Worm (Caenorhabditis elegans) whole organism, L3 larva: Measurements from ENCODE around the gene sdz-37.

ENCODE experiments used
- ZK546.5 ChIP-seq: sonication (generic microtip); optimal IDR thresholded peaks from 2 replicates; lab custom pipeline; 2017; ENCODE audit warnings: missing biosample characterization, missing genetic modification characterization
- aly-2 ChIP-seq: fragments of 150-350 bp; optimal IDR thresholded peaks from 2 replicates; lab custom pipeline; 2014; ENCODE audit warnings: missing biosample characterization, missing genetic modification characterization
- ama-1 ChIP-seq: fragments of 150-350 bp; optimal IDR thresholded peaks from 2 replicates; lab custom pipeline; 2018
- ceh-82 ChIP-seq: fragments of 150-350 bp; optimal IDR thresholded peaks from 2 replicates; lab custom pipeline; 2014; ENCODE audit warnings: missing biosample characterization, missing genetic modification characterization
- egl-27 ChIP-seq: sonication (generic microtip); optimal IDR thresholded peaks from 4 replicates; lab custom pipeline; 2017; ENCODE audit warnings: missing biosample characterization, missing genetic modification reagents, missing genetic modification characterization
- elt-3 ChIP-seq, 3 experiments: fragments of 150-350 bp in 1 of 3; sonication (generic microtip) in 2 of 3; optimal IDR thresholded peaks; 2 replicates in 2 of 3; 4 replicates in 1 of 3; lab custom pipeline; 2014 to 2017; ENCODE audit warnings: missing biosample characterization in 3 of 3, missing genetic modification characterization in 3 of 3
- hmg-11 ChIP-seq: sonication (generic microtip); optimal IDR thresholded peaks from 2 replicates; lab custom pipeline; 2016; ENCODE audit warnings: missing genetic modification characterization, missing compliant biosample characterization
- jun-1 ChIP-seq: fragments of 150-350 bp; optimal IDR thresholded peaks from 2 replicates; lab custom pipeline; 2014; ENCODE audit warnings: missing biosample characterization, missing genetic modification reagents, missing genetic modification characterization
- lin-15B ChIP-seq: fragments of 150-350 bp; optimal IDR thresholded peaks from 2 replicates; lab custom pipeline; 2014; ENCODE audit warnings: missing biosample characterization, missing genetic modification characterization
- lin-39 ChIP-seq: fragments of 150-350 bp; optimal IDR thresholded peaks from 2 replicates; lab custom pipeline; 2018; ENCODE audit warnings: missing biosample characterization, missing genetic modification reagents, missing genetic modification characterization
- nhr-237 ChIP-seq: fragments of 150-350 bp; optimal IDR thresholded peaks from 2 replicates; lab custom pipeline; 2014; ENCODE audit warnings: missing biosample characterization, missing genetic modification characterization
- nhr-77 ChIP-seq: fragments of 150-350 bp; optimal IDR thresholded peaks from 2 replicates; lab custom pipeline; 2014; ENCODE audit warnings: missing biosample characterization, missing genetic modification characterization
- pqm-1 ChIP-seq: fragments of 150-350 bp; optimal IDR thresholded peaks from 2 replicates; lab custom pipeline; 2017; ENCODE audit warnings: missing biosample characterization, missing genetic modification characterization, inconsistent platforms
- snpc-4 ChIP-seq: fragments of 150-350 bp; optimal IDR thresholded peaks from 2 replicates; lab custom pipeline; 2014; ENCODE audit warnings: missing biosample characterization, missing genetic modification characterization

DNA sequence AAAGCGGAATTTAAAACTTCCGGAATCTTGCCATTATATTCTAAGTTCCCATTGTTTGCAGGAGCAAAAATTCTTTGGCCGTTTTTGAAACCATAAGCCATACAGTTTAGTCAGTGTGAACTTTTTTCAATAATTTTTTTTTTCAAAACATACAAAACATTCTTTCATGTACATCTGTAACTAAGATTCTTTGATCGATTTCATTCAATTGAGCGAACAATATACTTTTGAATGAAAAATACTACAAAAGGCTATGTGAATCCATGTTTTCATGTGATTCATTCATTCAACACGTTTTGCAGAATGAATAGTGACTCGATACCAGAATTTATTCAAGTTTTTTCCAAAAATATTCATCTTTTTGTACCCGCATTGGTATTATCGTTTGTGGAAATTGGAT, 22.1 kb downstream of the sdz-37 start, which contains the start of gene ZK666.15:
- no peak for TF ChIP-seq nhr-237 (tag; lab: Kevin White, UChicago)
- no peak for TF ChIP-seq egl-27 (tag; lab: Kevin White, UChicago)
- no peak for TF ChIP-seq lin-39
- TF ChIP-seq snpc-4 (tag; lab: Kevin White, UChicago), result no peak
- no peak for TF ChIP-seq nhr-77
- TF ChIP-seq pqm-1 (tag; lab: Kevin White, UChicago), result no peak
- no peak for TF ChIP-seq elt-3 (tag; optimal IDR thresholded peaks at IDR 0.05; lab: Kevin White, UChicago)
- no peak for TF ChIP-seq ZK546.5 (tag; lab: Kevin White, UChicago)
- no peak for TF ChIP-seq ama-1 (lab: Kevin White, UChicago)
- TF ChIP-seq hmg-11 (tag; lab: Kevin White, UChicago), result no peak
- TF ChIP-seq lin-15B, result no peak
- no peak for TF ChIP-seq jun-1 (tag; lab: Kevin White, UChicago)
- TF ChIP-seq aly-2 (tag; lab: Kevin White, UChicago), result no peak
- TF ChIP-seq ceh-82 (tag; lab: Kevin White, UChicago), result no peak
